Worm (Caenorhabditis elegans) whole organism, L4/young adult: ENCODE measurements around the gene Y54E2A.10.

Experiments used
- W03F9.2 ChIP-seq: fragments of 150-350 bp; optimal IDR thresholded peaks from 2 replicates; lab custom pipeline; 2014; ENCODE audit warnings: missing biosample characterization, missing genetic modification characterization
- dao-5 ChIP-seq: sonication (generic microtip); optimal IDR thresholded peaks from 2 replicates; lab custom pipeline; 2016; ENCODE audit warnings: missing genotype, missing genetic modification characterization, moderate library complexity, missing compliant biosample characterization
- him-1 ChIP-seq: sonication (generic microtip); optimal IDR thresholded peaks from 2 replicates; lab custom pipeline; 2016; ENCODE audit warnings: missing genotype, missing genetic modification reagents, missing genetic modification characterization, missing compliant biosample characterization

Gene Y54E2A.10

DNA sequence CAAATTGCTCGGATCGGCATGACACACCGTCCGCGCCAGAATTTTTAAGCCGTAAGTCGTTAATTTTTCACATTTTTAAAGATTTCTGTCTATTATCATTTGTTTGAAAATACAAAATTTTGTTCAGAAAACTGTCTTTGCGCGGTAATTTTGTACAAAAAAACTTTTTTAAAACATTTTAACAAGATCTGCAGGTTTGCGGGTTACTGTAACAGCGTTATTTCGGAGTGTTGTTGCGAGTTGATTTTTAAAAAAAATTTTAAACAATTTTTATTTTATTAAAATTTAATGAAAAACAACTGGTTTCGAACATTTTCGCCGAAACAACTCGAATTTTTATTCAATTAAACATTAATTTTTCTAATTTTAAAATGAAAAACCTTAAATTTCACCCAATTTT, 22.3 kb downstream of the Y54E2A.10 start:
- TF ChIP-seq dao-5 (tag; lab: Kevin White, UChicago), result no peak
- TF ChIP-seq W03F9.2 (tag; lab: Kevin White, UChicago), result no peak
- TF ChIP-seq him-1 (tag; lab: Kevin White, UChicago), result no peak

DNA sequence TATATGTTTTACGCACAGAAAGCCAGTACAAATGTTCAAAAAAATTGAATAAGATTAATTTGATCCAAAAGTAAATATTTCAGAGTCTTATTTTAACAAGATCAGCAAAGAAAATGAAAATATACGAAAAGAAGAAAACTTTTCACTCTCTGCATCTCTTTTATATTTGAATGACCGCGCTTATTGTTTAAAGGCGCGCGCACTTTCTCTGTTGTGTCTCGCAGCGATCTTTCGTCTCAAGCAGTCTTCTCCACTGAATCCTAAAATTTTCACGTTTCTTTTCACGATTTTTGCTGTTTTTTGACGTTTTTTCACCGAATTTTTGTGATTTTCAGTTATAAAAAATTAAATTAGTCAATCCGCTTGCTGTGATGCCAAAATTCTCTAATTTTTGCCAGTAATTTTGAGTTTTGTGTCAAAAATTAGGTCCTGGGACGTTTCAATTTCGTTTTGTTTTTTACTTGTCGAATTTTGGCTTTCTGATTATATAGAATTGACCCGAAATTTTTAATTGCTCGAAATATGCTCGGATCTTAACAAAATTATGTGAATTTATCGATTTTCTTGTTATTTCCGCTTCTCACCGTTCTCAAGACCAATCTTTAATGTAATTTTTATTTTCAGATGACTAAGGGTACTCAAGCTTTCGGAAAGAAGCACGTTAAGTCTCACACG, 24.2 kb downstream of the Y54E2A.10 start, which contains the start of gene W01D2.1:
TSS of gene W01D2.1 (plus strand) at position 625 of the 675 bp plus-strand sequence.
- no peak for TF ChIP-seq dao-5 (tag; lab: Kevin White, UChicago)
- TF ChIP-seq W03F9.2 (tag; lab: Kevin White, UChicago), result peak; percentile 24
- no peak for TF ChIP-seq him-1 (tag; lab: Kevin White, UChicago)

- TF ChIP-seq dao-5 (tag; lab: Kevin White, UChicago), result no peak
- no peak for TF ChIP-seq him-1 (tag; lab: Kevin White, UChicago)
- TF ChIP-seq W03F9.2 (tag; lab: Kevin White, UChicago), result no peak
Observed at ce11 chrII:14816086-14816485, 25.2 kb downstream of the Y54E2A.10 start.

DNA sequence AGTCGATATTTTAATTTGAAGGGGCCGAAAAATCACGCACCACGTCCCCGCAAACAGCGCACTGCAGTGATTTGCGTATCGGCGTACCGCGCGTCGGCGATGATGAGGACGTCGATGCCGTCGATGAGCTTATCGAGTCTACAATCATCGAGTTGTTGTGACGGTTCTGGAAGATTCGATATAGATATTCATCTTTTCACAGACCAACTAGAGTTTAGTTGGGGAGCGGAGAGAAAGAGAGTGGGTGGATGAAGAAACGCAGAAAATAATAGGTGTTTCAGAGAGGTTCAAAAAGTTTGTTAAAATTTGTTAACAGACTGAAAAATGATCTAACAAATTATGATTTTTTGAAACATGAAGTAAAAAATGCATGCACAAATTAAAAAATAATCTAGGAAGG, 27.5 kb downstream of the Y54E2A.10 start, which contains the start of gene nhr-61:
TSS of gene nhr-61 (minus strand) at position 168 of the 400 bp plus-strand sequence.
- no peak for TF ChIP-seq W03F9.2 (tag; lab: Kevin White, UChicago)
- TF ChIP-seq him-1 (tag; lab: Kevin White, UChicago), result no peak
- no peak for TF ChIP-seq dao-5 (tag; lab: Kevin White, UChicago)

ce11 chrII:14819258-14819985, 28.6 kb downstream of the Y54E2A.10 start:
- TF ChIP-seq him-1 (tag; lab: Kevin White, UChicago) (no peak), W03F9.2 (tag; lab: Kevin White, UChicago) (no peak), dao-5 (tag; lab: Kevin White, UChicago) (no peak)

- TF ChIP-seq him-1 (tag; lab: Kevin White, UChicago) (no peak), dao-5 (tag; lab: Kevin White, UChicago) (no peak), W03F9.2 (tag; lab: Kevin White, UChicago) (no peak)
Observed at ce11 chrII:14820460-14820859, 29.6 kb downstream of the Y54E2A.10 start.

DNA sequence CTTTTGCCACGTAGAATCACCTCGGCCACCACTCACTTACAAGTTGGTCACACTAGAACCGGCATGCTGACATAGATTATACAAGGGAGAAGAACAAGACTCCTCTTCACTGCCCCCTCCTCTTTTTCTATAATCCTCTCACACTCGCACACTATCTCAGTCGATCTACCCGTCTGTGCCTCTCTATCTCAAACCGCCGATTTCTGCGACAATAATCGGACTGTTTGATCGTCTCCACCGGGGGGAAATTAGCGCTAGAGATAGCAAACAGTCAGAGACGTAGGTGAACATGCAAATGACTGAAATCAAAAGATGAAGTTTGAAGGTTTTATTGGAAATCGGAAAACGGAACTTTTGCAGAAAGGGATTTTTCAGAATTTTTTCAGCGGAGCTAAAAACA, 31.6 kb downstream of the Y54E2A.10 start:
- TF ChIP-seq him-1 (tag; lab: Kevin White, UChicago) (no peak), dao-5 (tag; lab: Kevin White, UChicago) (no peak), W03F9.2 (tag; lab: Kevin White, UChicago) (no peak)

DNA sequence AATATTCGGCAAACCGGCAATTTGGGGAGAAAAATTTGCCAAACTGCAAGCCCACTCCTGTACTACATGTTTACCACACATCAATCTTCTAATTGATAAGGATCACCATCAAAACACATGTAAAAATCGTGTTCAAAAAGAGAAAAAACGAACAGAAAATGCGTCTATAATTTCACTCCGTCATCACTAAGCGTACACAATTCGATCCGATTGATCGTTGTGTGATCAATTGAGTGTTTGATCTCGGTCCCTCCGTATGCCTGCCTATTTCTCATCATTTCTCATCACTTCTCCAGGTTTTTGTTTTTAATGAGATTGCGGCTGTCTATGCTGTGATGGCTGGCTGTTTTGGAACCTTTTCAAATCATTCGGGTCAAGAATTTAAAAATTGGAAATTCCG, 34.6 kb downstream of the Y54E2A.10 start:
- TF ChIP-seq him-1 (tag; lab: Kevin White, UChicago), result no peak
- no peak for TF ChIP-seq dao-5 (tag; lab: Kevin White, UChicago)
- TF ChIP-seq W03F9.2 (tag; lab: Kevin White, UChicago), result no peak

- TF ChIP-seq him-1 (tag; lab: Kevin White, UChicago) (no peak), dao-5 (tag; lab: Kevin White, UChicago) (no peak), W03F9.2 (tag; lab: Kevin White, UChicago) (no peak)
Observed at ce11 chrII:14832055-14832454, 41.2 kb downstream of the Y54E2A.10 start.

ce11 chrII:14838596-14839215, 47.9 kb downstream of the Y54E2A.10 start:
- TF ChIP-seq W03F9.2 (tag; lab: Kevin White, UChicago) (no peak), dao-5 (tag; lab: Kevin White, UChicago) (no peak), him-1 (tag; lab: Kevin White, UChicago) (no peak)

DNA sequence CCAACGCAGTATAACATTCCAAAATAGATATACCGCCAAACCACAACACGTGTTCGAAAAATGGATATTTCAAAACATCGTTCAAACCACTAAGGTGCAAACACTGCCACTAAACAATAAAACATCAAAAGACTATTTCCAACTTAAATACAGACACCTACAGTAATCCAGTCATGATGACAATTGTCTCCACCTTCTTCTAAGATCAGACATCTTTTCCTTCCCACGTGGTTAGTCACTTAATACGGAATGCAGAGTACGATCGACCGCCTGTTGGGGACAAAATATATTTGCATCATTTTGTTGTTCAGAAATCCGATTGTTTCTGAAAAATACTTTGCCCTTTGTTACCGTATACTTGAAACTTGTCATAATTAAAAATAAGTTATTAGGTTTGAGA, 50.4 kb downstream of the Y54E2A.10 start:
- TF ChIP-seq him-1 (tag; lab: Kevin White, UChicago), result no peak
- no peak for TF ChIP-seq dao-5 (tag; lab: Kevin White, UChicago)
- no peak for TF ChIP-seq W03F9.2 (tag; lab: Kevin White, UChicago)
